Worm (Caenorhabditis elegans): Measurements from ENCODE around the gene mtl-2.

DNA sequence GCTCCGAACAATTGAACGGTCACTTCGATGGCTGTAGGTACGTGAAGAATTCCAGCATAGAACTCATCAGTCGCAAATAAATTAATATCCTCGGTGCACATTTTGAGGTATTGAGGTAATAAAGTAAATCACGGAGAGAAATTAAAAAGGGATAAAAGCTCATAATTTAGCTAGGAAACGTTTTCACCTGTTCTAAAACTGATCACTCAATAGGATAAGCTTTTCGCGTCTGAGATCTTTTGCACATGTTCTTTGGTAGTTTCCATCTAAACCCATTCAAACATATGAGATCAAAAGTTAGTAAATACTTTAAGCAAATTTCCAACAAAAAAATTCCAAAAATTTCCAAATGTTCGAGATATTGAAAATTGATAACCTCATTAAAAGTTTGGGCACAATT, 997 bp downstream of the mtl-2 start, which contains the start of gene srh-308:
- no peak for TF ChIP-seq cog-1 (tag; optimal IDR thresholded peaks at IDR 0.05)
- no peak for TF ChIP-seq med-1 (GFP tag; optimal IDR thresholded peaks at IDR 0.05; ENCODE audit: insufficient read depth)
- TF ChIP-seq T22C8.4 (GFP tag; IDR thresholded peaks at IDR 0.05): no peak
- no peak for TF ChIP-seq ztf-23 (GFP tag; IDR thresholded peaks at IDR 0.05)
- TF ChIP-seq ztf-29 (GFP tag; IDR thresholded peaks at IDR 0.05): no peak
